Fruit fly (Drosophila melanogaster) whole organism, pupa: Measurements from ENCODE around the gene CG16953.

Experiments used
- CG10348 ChIP-seq: fragments of 200-800 bp; sonication (Bioruptor generic); IDR thresholded peaks from 2 replicates; pipeline ENCODE4 v1.3.6; 2022; ENCODE audit warnings: missing biosample characterization, missing genetic modification characterization
- CG12605 ChIP-seq: fragments of 200-800 bp; sonication (Bioruptor generic); IDR thresholded peaks from 2 replicates; pipeline ENCODE4 v1.3.6; 2022; ENCODE audit warnings: missing biosample characterization, missing genetic modification characterization
- CG13204 ChIP-seq: fragments of 200-800 bp; sonication (Bioruptor generic); optimal IDR thresholded peaks from 2 replicates; lab custom pipeline; 2018; ENCODE audit warnings: missing biosample characterization, mild to moderate bottlenecking, missing genetic modification characterization, moderate library complexity
- CG14655 ChIP-seq: fragments of 200-800 bp; sonication (Bioruptor generic); optimal IDR thresholded peaks from 3 replicates; lab custom pipeline; 2017; ENCODE audit warnings: mild to moderate bottlenecking, missing biosample characterization, missing genetic modification reagents, missing genetic modification characterization
- CG15710 ChIP-seq: fragments of 200-800 bp; sonication (Bioruptor generic); optimal IDR thresholded peaks from 2 replicates; lab custom pipeline; 2018; ENCODE audit warnings: missing biosample characterization, mild to moderate bottlenecking, missing genetic modification characterization, moderate library complexity
- CG17806 ChIP-seq: fragments of 200-800 bp; sonication (Bioruptor generic); optimal IDR thresholded peaks from 2 replicates; lab custom pipeline; 2018; ENCODE audit warnings: missing biosample characterization, mild to moderate bottlenecking, missing genetic modification characterization, moderate library complexity
- CG32121 ChIP-seq: fragments of 200-800 bp; sonication (Bioruptor generic); IDR thresholded peaks from 2 replicates; pipeline ENCODE4 v1.3.6; 2022; ENCODE audit warnings: missing biosample characterization, missing genetic modification characterization
- CG34367 ChIP-seq: fragments of 200-800 bp; sonication (Bioruptor generic); optimal IDR thresholded peaks from 2 replicates; lab custom pipeline; 2018; ENCODE audit warnings: missing biosample characterization, mild to moderate bottlenecking, missing genetic modification characterization
- CG4496 ChIP-seq: fragments of 200-800 bp; sonication (Bioruptor generic); IDR thresholded peaks from 3 replicates; pipeline ENCODE4 v1.3.6; 2022; ENCODE audit warnings: missing biosample characterization, missing genetic modification characterization
- CG8159 ChIP-seq: fragments of 200-800 bp; sonication (Bioruptor generic); optimal IDR thresholded peaks from 3 replicates; lab custom pipeline; 2018; ENCODE audit warnings: missing biosample characterization, mild to moderate bottlenecking, missing genetic modification characterization, moderate library complexity
- CG8301 ChIP-seq: fragments of 200-800 bp; sonication (Bioruptor generic); optimal IDR thresholded peaks from 2 replicates; lab custom pipeline; 2018; ENCODE audit warnings: missing biosample characterization, mild to moderate bottlenecking, missing genetic modification characterization
- CG9948 ChIP-seq: fragments of 200-800 bp; sonication (Bioruptor generic); optimal IDR thresholded peaks from 2 replicates; lab custom pipeline; 2018; ENCODE audit warnings: missing biosample characterization, mild to moderate bottlenecking, missing genetic modification characterization, moderate library complexity
- D1 ChIP-seq: fragments of 200-800 bp; sonication (Bioruptor generic); optimal IDR thresholded peaks from 2 replicates; lab custom pipeline; 2018; ENCODE audit warnings: missing biosample characterization, mild to moderate bottlenecking, missing genetic modification characterization, moderate library complexity
- EcR ChIP-seq: fragments of 200-800 bp; sonication (Bioruptor generic); optimal IDR thresholded peaks from 3 replicates; lab custom pipeline; 2019; ENCODE audit warnings: missing biosample characterization, missing genetic modification characterization, mild to moderate bottlenecking, moderate library complexity, missing genetic modification reagents
- Ets98B ChIP-seq: fragments of 200-800 bp; sonication (Bioruptor generic); IDR thresholded peaks from 2 replicates; pipeline ENCODE4 v1.3.6; 2022; ENCODE audit warnings: missing biosample characterization, missing genetic modification characterization
- Pif1A ChIP-seq: fragments of 200-800 bp; sonication (Bioruptor generic); optimal IDR thresholded peaks from 3 replicates; lab custom pipeline; 2016; ENCODE audit warnings: missing biosample characterization, missing genetic modification characterization
- Pif1B ChIP-seq: fragments of 200-800 bp; sonication (Bioruptor generic); optimal IDR thresholded peaks from 3 replicates; lab custom pipeline; 2016; ENCODE audit warnings: missing biosample characterization, missing genetic modification characterization
- Snoo ChIP-seq: fragments of 200-800 bp; sonication (Bioruptor generic); optimal IDR thresholded peaks from 3 replicates; lab custom pipeline; 2017; ENCODE audit warnings: missing biosample characterization, mild to moderate bottlenecking, missing genetic modification characterization, inconsistent platforms
- fd96Ca ChIP-seq: fragments of 200-800 bp; sonication (Bioruptor generic); IDR thresholded peaks from 3 replicates; pipeline ENCODE4 v1.3.6; 2022; ENCODE audit warnings: missing biosample characterization, missing genetic modification characterization
- gl ChIP-seq: fragments of 200-800 bp; sonication (Bioruptor generic); optimal IDR thresholded peaks from 2 replicates; lab custom pipeline; 2018; ENCODE audit warnings: missing biosample characterization, mild to moderate bottlenecking, missing genetic modification characterization
- rn ChIP-seq: fragments of 200-800 bp; sonication (Bioruptor generic); IDR thresholded peaks from 2 replicates; pipeline ENCODE4 v1.3.6; 2022; ENCODE audit warnings: missing biosample characterization, missing genetic modification characterization

The CG16953 gene

DNA sequence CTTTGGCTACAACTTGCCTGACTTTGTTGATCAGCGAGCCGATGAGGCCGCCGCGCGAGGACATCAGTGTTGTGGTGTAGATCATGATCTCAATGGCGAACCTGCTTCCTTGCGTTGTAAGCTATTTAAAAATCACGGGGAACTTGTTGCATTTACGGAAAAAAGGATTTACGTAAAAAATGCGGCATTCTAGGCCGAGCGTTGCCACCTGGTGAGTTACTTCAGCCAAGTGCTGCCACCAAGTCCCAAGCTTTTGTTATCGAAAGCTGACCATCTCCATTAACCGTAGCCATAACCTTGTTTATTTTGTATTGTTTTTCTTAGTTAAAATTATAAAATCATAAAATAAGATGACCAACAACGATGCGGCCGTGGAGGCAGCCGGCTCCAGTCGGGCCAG lies 8.8 kb downstream of the CG16953 start, which contains the start of the genes TFAM and CG5412:
Gene TFAM (minus strand): TSS at position 222 of the 400 bp plus-strand sequence.
Gene CG5412 (plus strand): TSS at position 265 of the 400 bp plus-strand sequence.
- TF ChIP-seq CG12605 (GFP tag; lab: Robert Waterston, UW) (no peak), EcR (GFP tag; lab: Kevin White, UChicago) (peak; percentile 64)
- TF ChIP-seq, all 21 proteins: peak for 1

DNA sequence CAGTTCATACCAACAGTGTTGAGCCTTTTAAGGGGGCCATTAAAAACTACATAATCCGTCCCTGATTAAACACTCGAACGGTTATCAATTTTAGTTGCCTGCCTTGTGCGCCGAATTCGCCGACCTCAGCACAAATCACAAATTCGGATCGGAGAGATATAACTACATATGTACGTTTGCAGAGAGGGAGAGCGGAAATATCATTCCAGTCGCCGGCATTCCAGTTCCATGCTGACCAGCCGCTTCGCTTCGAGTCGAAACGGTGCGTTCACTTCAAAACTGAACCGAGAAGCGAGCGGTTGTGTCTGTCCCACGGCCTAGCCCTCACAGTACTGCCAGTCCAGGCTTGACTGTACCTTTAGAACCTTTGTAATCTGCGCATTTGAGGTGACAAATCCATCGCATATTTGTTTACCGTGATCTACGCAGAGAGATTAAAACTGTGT lies 11.1 kb downstream of the CG16953 start:
- TF ChIP-seq CG13204 (no peak), fd96Ca (GFP tag; lab: Robert Waterston, UW) (no peak), Pif1B (no peak), CG12605 (GFP tag; lab: Robert Waterston, UW) (no peak), CG9948 (tag; lab: Kevin White, UChicago) (no peak), CG15710 (no peak), Ets98B (GFP tag; lab: Robert Waterston, UW) (no peak), gl (tag; lab: Kevin White, UChicago) (no peak), CG14655 (GFP tag; lab: Kevin White, UChicago) (no peak), CG17806 (no peak), CG8159 (tag; lab: Kevin White, UChicago) (no peak)

DNA sequence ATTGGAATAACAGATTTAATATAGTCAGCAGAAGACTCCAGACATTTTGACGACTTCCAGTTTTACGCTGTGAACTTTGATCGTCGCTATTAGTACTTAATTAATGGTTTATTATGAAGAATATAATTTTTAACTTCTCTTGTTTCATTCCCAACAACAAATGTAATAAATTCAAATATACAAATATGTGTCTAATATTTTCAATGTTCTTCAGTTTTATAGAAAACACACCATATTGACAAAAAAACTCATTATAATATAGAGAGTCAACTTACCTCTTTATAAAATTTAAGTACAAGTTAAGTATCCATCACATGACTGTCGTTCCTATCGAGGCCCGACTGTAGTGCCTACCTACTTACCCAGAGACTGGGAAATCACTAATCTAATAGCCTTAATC lies 12.3 kb downstream of the CG16953 start:
- TF ChIP-seq CG13204: no peak

dm6 chr3R:20567507-20568222 lies 18.0 kb downstream of the CG16953 start:
- TF ChIP-seq Ets98B (GFP tag; lab: Robert Waterston, UW) (no peak), CG4496 (GFP tag; lab: Robert Waterston, UW) (0 out of 3 replicates have a peak, but pooled peaks have one; percentile 7), EcR (GFP tag; lab: Kevin White, UChicago) (peak; percentile 39)
- TF ChIP-seq, all 21 proteins: peak for 2

dm6 chr3R:20565546-20565948 lies 20.1 kb downstream of the CG16953 start:
- no peak for TF ChIP-seq CG17806
- peak; percentile 54; the same call in 1 of the 2 replicates for TF ChIP-seq Ets98B (GFP tag; lab: Robert Waterston, UW)
- TF ChIP-seq CG15710: no peak
- TF ChIP-seq CG4496 (GFP tag; lab: Robert Waterston, UW): 0 out of 3 replicates have a peak, but pooled peaks have one; percentile 30
- TF ChIP-seq Pif1B: peak; percentile 68
- 0 out of 2 replicates have a peak, but pooled peaks have one; percentile 23 for TF ChIP-seq CG32121 (GFP tag; lab: Robert Waterston, UW)
- no peak for TF ChIP-seq CG12605 (GFP tag; lab: Robert Waterston, UW)
- TF ChIP-seq Snoo (tag; lab: Kevin White, UChicago): peak; percentile 18
- TF ChIP-seq D1 (tag; lab: Kevin White, UChicago): no peak
- peak; percentile 54 for TF ChIP-seq EcR (GFP tag; lab: Kevin White, UChicago)
- no peak for TF ChIP-seq CG9948 (tag; lab: Kevin White, UChicago)
- no peak for TF ChIP-seq CG10348
- no peak for TF ChIP-seq CG13204
- no peak for TF ChIP-seq gl (tag; lab: Kevin White, UChicago)
- no peak for TF ChIP-seq CG8159 (tag; lab: Kevin White, UChicago)
- TF ChIP-seq CG14655 (GFP tag; lab: Kevin White, UChicago): peak; percentile 16
- TF ChIP-seq CG34367 (tag; lab: Kevin White, UChicago): no peak
- no peak for TF ChIP-seq CG8301 (tag; lab: Kevin White, UChicago)
- peak; percentile 21 for TF ChIP-seq Pif1A (GFP tag; lab: Kevin White, UChicago)

DNA sequence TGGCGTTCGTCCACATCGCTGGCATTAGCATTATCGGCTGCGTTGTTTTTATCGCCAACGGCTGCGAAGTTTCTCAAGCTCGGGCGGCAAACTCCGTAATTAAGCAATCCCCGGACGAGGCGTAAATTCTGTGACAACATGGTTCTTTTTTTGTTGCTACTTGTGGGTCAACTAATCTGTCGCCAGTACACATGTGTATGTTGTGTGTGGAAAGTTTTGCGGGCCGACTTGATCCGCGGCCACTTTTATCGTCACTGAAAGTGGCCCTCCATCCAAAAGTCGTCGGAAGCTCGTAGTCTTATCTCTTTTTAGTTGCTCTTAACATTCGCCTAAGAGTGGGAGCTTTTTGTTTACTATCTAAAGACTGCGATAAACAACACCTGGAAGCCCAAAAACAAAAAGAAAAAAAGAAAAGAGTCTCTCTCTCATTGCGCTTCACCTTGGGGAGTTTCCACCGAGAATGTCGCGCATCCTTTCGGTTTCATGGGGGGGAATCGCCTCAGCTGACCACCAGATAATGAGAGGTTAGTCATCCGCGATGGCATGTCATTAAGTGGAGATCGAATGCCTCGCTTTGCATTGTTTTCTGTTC lies 21.7 kb downstream of the CG16953 start, which contains the start of gene CG10877:
Gene CG10877 (minus strand): TSS at position 238 of the 592 bp plus-strand sequence.
- TF ChIP-seq fd96Ca (GFP tag; lab: Robert Waterston, UW) (no peak), CG4496 (GFP tag; lab: Robert Waterston, UW) (0 out of 3 replicates have a peak, but pooled peaks have one; percentile 19), Pif1A (GFP tag; lab: Kevin White, UChicago) (peak; percentile 33), CG13204 (peak; percentile 2), CG15710 (peak; percentile 19), CG12605 (GFP tag; lab: Robert Waterston, UW) (0 out of 2 replicates have a peak, but pooled peaks have one; percentile 26), CG10348 (no peak), CG8159 (tag; lab: Kevin White, UChicago) (peak; percentile 9), CG8301 (tag; lab: Kevin White, UChicago) (no peak), CG9948 (tag; lab: Kevin White, UChicago) (no peak), D1 (tag; lab: Kevin White, UChicago) (no peak), gl (tag; lab: Kevin White, UChicago) (no peak), rn (no peak), CG32121 (GFP tag; lab: Robert Waterston, UW) (no peak), Ets98B (GFP tag; lab: Robert Waterston, UW) (no peak), CG14655 (GFP tag; lab: Kevin White, UChicago) (no peak), Pif1B (no peak), EcR (GFP tag; lab: Kevin White, UChicago) (peak; percentile 85), Snoo (tag; lab: Kevin White, UChicago) (no peak), CG17806 (no peak), CG34367 (tag; lab: Kevin White, UChicago) (no peak)
